Worm (Caenorhabditis elegans): Measurements from ENCODE around the gene C17E7.4.

C17E7.4 gene

ce11 chrV:3886104-3886503 lies 6.5 kb upstream of the C17E7.4 start, which contains the start of gene nhr-124:
Gene nhr-124, minus strand, starts transcription at chrV:3886204.
- no peak for TF ChIP-seq skn-1 (tag; optimal IDR thresholded peaks at IDR 0.05)
- TF ChIP-seq sptf-1 (tag; optimal IDR thresholded peaks at IDR 0.05): no peak
- no peak for TF ChIP-seq pax-3 (tag; optimal IDR thresholded peaks at IDR 0.05)

ce11 chrV:3889113-3889512 lies 3.5 kb upstream of the C17E7.4 start, which contains the start of gene C17E7.13:
Gene C17E7.13, minus strand, starts transcription at chrV:3889288.
- no peak for TF ChIP-seq C34B4.2 (tag; optimal IDR thresholded peaks at IDR 0.05)
- TF ChIP-seq nhr-77 (tag; optimal IDR thresholded peaks at IDR 0.05): no peak
- no peak for TF ChIP-seq dsc-1 (tag; optimal IDR thresholded peaks at IDR 0.05)
- TF ChIP-seq egl-27 (tag; optimal IDR thresholded peaks at IDR 0.05): no peak
- TF ChIP-seq unc-86 (tag; optimal IDR thresholded peaks at IDR 0.05): no peak
- no peak for TF ChIP-seq hpl-2 (GFP tag; optimal IDR thresholded peaks at IDR 0.05)
- TF ChIP-seq ets-5 (GFP tag; IDR thresholded peaks at IDR 0.05): no peak
- no peak for TF ChIP-seq unc-130 (tag; optimal IDR thresholded peaks at IDR 0.05)
- TF ChIP-seq unc-62 (GFP tag; optimal IDR thresholded peaks at IDR 0.05): no peak
- no peak for TF ChIP-seq jun-1 (tag; optimal IDR thresholded peaks at IDR 0.05)
- no peak for TF ChIP-seq ztf-11 (tag; optimal IDR thresholded peaks at IDR 0.05)
- TF ChIP-seq alr-1 (tag; optimal IDR thresholded peaks at IDR 0.05; ENCODE audit: borderline replicate concordance): no peak
- TF ChIP-seq ztf-4 (tag; optimal IDR thresholded peaks at IDR 0.05): no peak

- TF ChIP-seq ces-1 (GFP tag; optimal IDR thresholded peaks at IDR 0.05) (no peak), blmp-1 (tag; optimal IDR thresholded peaks at IDR 0.05) (no peak), ztf-11 (tag; optimal IDR thresholded peaks at IDR 0.05) (no peak)
These were observed 1.9 kb upstream of the C17E7.4 start, which contains the start of gene C17E7.9 for ce11 chrV:3890761-3891160. Gene C17E7.9, minus strand, starts transcription at chrV:3890861.

DNA sequence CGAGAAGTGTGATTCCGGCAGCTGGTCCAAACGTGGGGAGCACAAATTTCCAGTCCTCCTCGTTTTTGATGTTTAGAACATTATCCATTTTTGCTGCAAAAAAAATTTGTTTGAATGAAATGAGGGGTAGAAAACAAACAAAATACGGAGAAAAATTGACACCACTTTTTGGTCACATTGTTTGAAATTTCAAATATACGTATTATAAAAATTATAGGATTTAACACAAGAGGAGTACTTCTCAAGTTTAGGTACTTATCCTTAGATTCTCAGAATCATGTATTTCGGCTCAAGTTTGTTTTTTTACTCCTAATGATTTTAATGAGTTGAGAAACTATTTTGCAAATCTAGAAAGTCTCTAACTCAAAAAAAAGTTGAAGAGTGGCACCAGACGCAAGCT lies 735 bp upstream of the C17E7.4 start, which contains the start of gene C17E7.12:
Gene C17E7.12 (minus strand): TSS at position 101 of the 400 bp plus-strand sequence.
- TF ChIP-seq nhr-12 (tag; optimal IDR thresholded peaks at IDR 0.05) (no peak), skn-1 (tag; optimal IDR thresholded peaks at IDR 0.05) (no peak), nhr-11 (tag; optimal IDR thresholded peaks at IDR 0.05) (no peak), ceh-63 (GFP tag; optimal IDR thresholded peaks at IDR 0.05) (no peak), elt-2 (tag; optimal IDR thresholded peaks at IDR 0.05) (no peak), lsy-2 (tag; optimal IDR thresholded peaks at IDR 0.05) (no peak), sup-37 (GFP tag; optimal IDR thresholded peaks at IDR 0.05) (no peak), lin-14 (GFP tag; optimal IDR thresholded peaks at IDR 0.05) (no peak), lin-35 (GFP tag; optimal IDR thresholded peaks at IDR 0.05) (no peak)

- TF ChIP-seq blmp-1 (tag; optimal IDR thresholded peaks at IDR 0.05): no peak
- TF ChIP-seq mef-2 (tag; optimal IDR thresholded peaks at IDR 0.05): no peak
- no peak for TF ChIP-seq ztf-4 (tag; optimal IDR thresholded peaks at IDR 0.05)
- TF ChIP-seq fkh-4 (tag; optimal IDR thresholded peaks at IDR 0.05; ENCODE audit: borderline replicate concordance): no peak
- TF ChIP-seq dsc-1 (tag; optimal IDR thresholded peaks at IDR 0.05): no peak
- TF ChIP-seq nhr-85 (tag): no peak
- TF ChIP-seq ceh-82 (tag; optimal IDR thresholded peaks at IDR 0.05): no peak
- no peak for TF ChIP-seq nhr-71 (tag; optimal IDR thresholded peaks at IDR 0.05)
- no peak for TF ChIP-seq nhr-237 (tag; optimal IDR thresholded peaks at IDR 0.05)
- TF ChIP-seq fos-1 (tag; optimal IDR thresholded peaks at IDR 0.05): no peak
- TF ChIP-seq unc-30 (tag; optimal IDR thresholded peaks at IDR 0.05): no peak
- TF ChIP-seq nhr-84 (tag; optimal IDR thresholded peaks at IDR 0.05): no peak
- no peak for TF ChIP-seq nhr-19 (GFP tag; conservative IDR thresholded peaks at IDR 0.05)
- TF ChIP-seq zip-4 (GFP tag; optimal IDR thresholded peaks at IDR 0.05): no peak
These were observed 2.0 kb downstream of the C17E7.4 start, which contains the start of gene sre-9 for ce11 chrV:3894661-3895060. Gene sre-9, plus strand, starts transcription at chrV:3894961.
